Fruit fly (Drosophila melanogaster) whole organism, prepupa: ENCODE measurements around the gene Tektin-C.

Source experiments
- CG10669 ChIP-seq: fragments of 200-800 bp; sonication (Bioruptor generic); optimal IDR thresholded peaks from 3 replicates; lab custom pipeline; 2018; ENCODE audit warnings: missing biosample characterization, mild to moderate bottlenecking, missing genetic modification characterization, moderate library complexity
- CG11294 ChIP-seq: fragments of 200-800 bp; sonication (Bioruptor generic); IDR thresholded peaks from 2 replicates; pipeline ENCODE4 v1.3.6; 2022; ENCODE audit warnings: missing biosample characterization, missing genetic modification characterization
- CG31627 ChIP-seq: fragments of 200-800 bp; sonication (Bioruptor generic); optimal IDR thresholded peaks from 3 replicates; lab custom pipeline; 2016; ENCODE audit warnings: missing biosample characterization, missing genetic modification characterization
- CG8319 ChIP-seq: fragments of 200-800 bp; sonication (Bioruptor generic); optimal IDR thresholded peaks from 3 replicates; lab custom pipeline; 2016; ENCODE audit warnings: missing biosample characterization, missing genetic modification characterization
- Ets96B ChIP-seq: fragments of 200-800 bp; optimal IDR thresholded peaks from 2 replicates; lab custom pipeline; 2019; ENCODE audit warnings: missing biosample characterization, mild to moderate bottlenecking, missing genetic modification characterization, moderate library complexity
- Gug ChIP-seq: fragments of 200-800 bp; sonication (Bioruptor generic); IDR thresholded peaks from 2 replicates; pipeline ENCODE4 v1.3.6; 2022; ENCODE audit warnings: missing biosample characterization, missing genetic modification characterization
- fd59A ChIP-seq: fragments of 200-800 bp; sonication (Bioruptor generic); optimal IDR thresholded peaks from 2 replicates; lab custom pipeline; 2017; ENCODE audit warnings: missing biosample characterization, mild to moderate bottlenecking, missing genetic modification characterization, missing genetic modification reagents
- lz ChIP-seq: fragments of 200-800 bp; sonication (Bioruptor generic); optimal IDR thresholded peaks from 3 replicates; lab custom pipeline; 2016; ENCODE audit warnings: missing biosample characterization, missing genetic modification characterization
- pdm3 ChIP-seq: fragments of 200-800 bp; sonication (Bioruptor generic); optimal IDR thresholded peaks from 3 replicates; lab custom pipeline; 2016; ENCODE audit warnings: missing biosample characterization, missing genetic modification characterization

dm6 chr3L:5838880-5839279 lies 42.5 kb upstream of the Tektin-C start:
- TF ChIP-seq fd59A (GFP tag; lab: Kevin White, UChicago): no peak
- no peak for TF ChIP-seq lz (GFP tag; lab: Kevin White, UChicago)
- no peak for TF ChIP-seq pdm3
- TF ChIP-seq CG8319 (GFP tag; lab: Kevin White, UChicago): no peak
- no peak for TF ChIP-seq CG10669 (GFP tag; lab: Kevin White, UChicago)
- TF ChIP-seq CG11294 (GFP tag; lab: Robert Waterston, UW): no peak
- no peak for TF ChIP-seq CG31627 (GFP tag; lab: Kevin White, UChicago)
- TF ChIP-seq Gug (GFP tag; lab: Robert Waterston, UW): no peak
- TF ChIP-seq Ets96B (tag; lab: Kevin White, UChicago): no peak
